Worm (Caenorhabditis elegans) whole organism, young adult: Measurements from ENCODE around the gene fbxa-54.
"Not testable (repeated sequence)": the region's sequence is repeated elsewhere in the genome, so short reads cannot be mapped to it uniquely, and the experiment has no call there.

Experiments used
- B0019.2 ChIP-seq: fragments of 200-800 bp; sonication (Bioruptor generic); conservative IDR thresholded peaks from 2 replicates; pipeline ENCODE4 v1.3.6; 2022; ENCODE audit warnings: missing genetic modification reagents, missing genetic modification characterization, missing compliant biosample characterization
- B0035.1 ChIP-seq: sonication (generic microtip); optimal IDR thresholded peaks from 2 replicates; lab custom pipeline; 2016; ENCODE audit warnings: missing genetic modification characterization, mild to moderate bottlenecking, missing compliant biosample characterization, missing genotype, missing genetic modification reagents
- hmg-20 ChIP-seq: fragments of 200-800 bp; sonication (Bioruptor generic); IDR thresholded peaks from 2 replicates; pipeline ENCODE4 v1.3.6; 2022; ENCODE audit warnings: missing genetic modification reagents, missing genetic modification characterization, missing compliant biosample characterization
- madf-8 ChIP-seq: fragments of 200-800 bp; sonication (Bioruptor generic); conservative IDR thresholded peaks from 2 replicates; pipeline ENCODE4 v1.3.6; 2022; ENCODE audit warnings: missing genetic modification reagents, missing genetic modification characterization, missing compliant biosample characterization
- snpc-4 ChIP-seq, 5 experiments: fragments of 150-350 bp in 1 of 5; sonication (generic microtip) in 4 of 5; optimal IDR thresholded peaks; 2 replicates each; lab custom pipeline; 2014 to 2018; ENCODE audit warnings: missing genetic modification characterization in 5 of 5, missing biosample characterization in 3 of 5, antibody characterized with exemption in 2 of 5, mild to moderate bottlenecking in 2 of 5, missing compliant biosample characterization in 2 of 5, missing genotype in 2 of 5, moderate library complexity in 2 of 5, missing genetic modification reagents in 1 of 5

DNA sequence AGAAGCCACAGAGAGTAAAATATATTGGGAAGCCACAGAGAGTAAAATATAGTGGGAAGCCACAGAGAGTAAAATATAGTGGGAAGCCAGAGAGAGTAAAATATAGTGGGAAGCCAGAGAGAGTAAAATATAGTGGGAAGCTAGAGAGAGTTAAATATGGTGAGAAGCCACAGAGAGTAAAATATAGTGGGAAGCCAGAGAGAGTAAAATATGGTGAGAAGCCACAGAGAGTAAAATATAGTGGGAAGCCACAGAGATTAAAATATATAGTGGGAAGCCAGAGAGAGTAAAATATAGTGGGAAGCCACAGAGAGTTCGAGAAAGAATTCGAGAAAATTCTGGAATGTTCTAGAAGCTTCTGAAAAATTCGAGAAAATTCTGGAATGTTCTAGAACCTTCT lies 24.7 kb upstream of the fbxa-54 start:
- not testable (repeated sequence) for TF ChIP-seq B0019.2 (GFP tag; lab: Robert Waterston, UW); madf-8; hmg-20; snpc-4 (GFP tag; optimal IDR thresholded peaks at IDR 0.05; lab: Kevin White, UChicago); snpc-4 (tag; optimal IDR thresholded peaks at IDR 0.05; lab: Kevin White, UChicago); B0035.1 (tag; lab: Kevin White, UChicago)
